Worm (Caenorhabditis elegans): Measurements from ENCODE around the gene F57C12.6.

The F57C12.6 gene

ce11 chrX:524498-524897, 29.3 kb downstream of the F57C12.6 start:
- TF ChIP-seq nhr-28 (tag; optimal IDR thresholded peaks at IDR 0.05) = no peak
- TF ChIP-seq unc-62 (GFP tag; optimal IDR thresholded peaks at IDR 0.05) = no peak
- no peak for TF ChIP-seq mep-1 (tag; optimal IDR thresholded peaks at IDR 0.05)
- TF ChIP-seq tbx-8 (GFP tag; optimal IDR thresholded peaks at IDR 0.05) = no peak
- no peak for TF ChIP-seq lin-13 (tag; optimal IDR thresholded peaks at IDR 0.05)
- no peak for TF ChIP-seq cnd-1 (tag; optimal IDR thresholded peaks at IDR 0.05)
- no peak for TF ChIP-seq hlh-1 (tag; optimal IDR thresholded peaks at IDR 0.05)
- no peak for TF ChIP-seq lin-32 (GFP tag; optimal IDR thresholded peaks at IDR 0.05)
- TF ChIP-seq sptf-1 (tag; optimal IDR thresholded peaks at IDR 0.05) = no peak
- TF ChIP-seq nhr-76 (tag; optimal IDR thresholded peaks at IDR 0.05) = no peak
- TF ChIP-seq M03D4.4 (tag; optimal IDR thresholded peaks at IDR 0.05) = no peak
- no peak for TF ChIP-seq drap-1 (GFP tag; optimal IDR thresholded peaks at IDR 0.05)

- TF ChIP-seq blmp-1 (tag; optimal IDR thresholded peaks at IDR 0.05) = no peak
- no peak for TF ChIP-seq ztf-11 (tag; optimal IDR thresholded peaks at IDR 0.05)
- no peak for TF ChIP-seq cnd-1 (tag; optimal IDR thresholded peaks at IDR 0.05)
These were observed 32.9 kb downstream of the F57C12.6 start, which contains the start of gene B0310.3 for ce11 chrX:520881-521280. Gene B0310.3 (minus strand): TSS chrX:520981.

- no peak for TF ChIP-seq pha-4 (tag; optimal IDR thresholded peaks at IDR 0.05)
- TF ChIP-seq cnd-1 (tag; optimal IDR thresholded peaks at IDR 0.05) = no peak
- no peak for TF ChIP-seq unc-39 (tag; optimal IDR thresholded peaks at IDR 0.05)
- TF ChIP-seq ceh-39 (tag; optimal IDR thresholded peaks at IDR 0.05) = no peak
- no peak for TF ChIP-seq unc-120 (tag; optimal IDR thresholded peaks at IDR 0.05; ENCODE audit: poor library complexity, severe bottlenecking)
- no peak for TF ChIP-seq blmp-1 (tag; optimal IDR thresholded peaks at IDR 0.05)
- TF ChIP-seq hlh-1 (tag; optimal IDR thresholded peaks at IDR 0.05) = no peak
- TF ChIP-seq ces-1 (GFP tag; optimal IDR thresholded peaks at IDR 0.05) = no peak
- no peak for TF ChIP-seq nhr-28 (tag; optimal IDR thresholded peaks at IDR 0.05)
- no peak for TF ChIP-seq nhr-2 (tag; optimal IDR thresholded peaks at IDR 0.05)
- TF ChIP-seq drap-1 (GFP tag; optimal IDR thresholded peaks at IDR 0.05) = no peak
- no peak for TF ChIP-seq nhr-76 (tag; optimal IDR thresholded peaks at IDR 0.05)
- no peak for TF ChIP-seq nhr-12 (tag; optimal IDR thresholded peaks at IDR 0.05)
- no peak for TF ChIP-seq mep-1 (tag; optimal IDR thresholded peaks at IDR 0.05)
- no peak for TF ChIP-seq sem-2 (GFP tag; optimal IDR thresholded peaks at IDR 0.05)
- TF ChIP-seq lsy-2 (tag; optimal IDR thresholded peaks at IDR 0.05) = no peak
- TF ChIP-seq ztf-11 (tag; optimal IDR thresholded peaks at IDR 0.05) = no peak
- no peak for TF ChIP-seq sptf-1 (tag; optimal IDR thresholded peaks at IDR 0.05)
These were observed 39.8 kb downstream of the F57C12.6 start for ce11 chrX:514023-514422.

ce11 chrX:506848-507247, 46.9 kb downstream of the F57C12.6 start, which contains the start of gene B0310.2:
Gene B0310.2 (minus strand): TSS chrX:506948.
- no peak for TF ChIP-seq drap-1 (GFP tag; optimal IDR thresholded peaks at IDR 0.05)
- TF ChIP-seq nhr-237 (tag; optimal IDR thresholded peaks at IDR 0.05) = no peak
- TF ChIP-seq flh-1 (GFP tag; optimal IDR thresholded peaks at IDR 0.05) = no peak
- no peak for TF ChIP-seq hlh-1 (tag; optimal IDR thresholded peaks at IDR 0.05)
- no peak for TF ChIP-seq ceh-43 (GFP tag; optimal IDR thresholded peaks at IDR 0.05)

- TF ChIP-seq hlh-1 (tag; optimal IDR thresholded peaks at IDR 0.05) = no peak
- TF ChIP-seq ztf-11 (tag; optimal IDR thresholded peaks at IDR 0.05) = no peak
- TF ChIP-seq tbx-8 (GFP tag; optimal IDR thresholded peaks at IDR 0.05) = no peak
- TF ChIP-seq nhr-2 (tag; optimal IDR thresholded peaks at IDR 0.05) = no peak
- TF ChIP-seq unc-62 (GFP tag; optimal IDR thresholded peaks at IDR 0.05) = no peak
- no peak for TF ChIP-seq ceh-83 (GFP tag; optimal IDR thresholded peaks at IDR 0.05)
- TF ChIP-seq sem-2 (GFP tag; optimal IDR thresholded peaks at IDR 0.05) = no peak
- TF ChIP-seq ceh-43 (GFP tag; optimal IDR thresholded peaks at IDR 0.05) = no peak
These were observed 48.8 kb downstream of the F57C12.6 start for ce11 chrX:505014-505413.

- TF ChIP-seq unc-120 (tag; optimal IDR thresholded peaks at IDR 0.05; ENCODE audit: poor library complexity, severe bottlenecking) (no peak), lin-13 (tag; optimal IDR thresholded peaks at IDR 0.05) (no peak), zip-8 (tag; optimal IDR thresholded peaks at IDR 0.05) (no peak), elt-3 (tag; optimal IDR thresholded peaks at IDR 0.05) (no peak), nhr-2 (tag; optimal IDR thresholded peaks at IDR 0.05) (no peak), tbx-8 (GFP tag; optimal IDR thresholded peaks at IDR 0.05) (no peak), M03D4.4 (tag; optimal IDR thresholded peaks at IDR 0.05) (no peak), pha-4 (tag; optimal IDR thresholded peaks at IDR 0.05) (no peak), ztf-11 (tag; optimal IDR thresholded peaks at IDR 0.05) (no peak), lsy-2 (tag; optimal IDR thresholded peaks at IDR 0.05) (peak; percentile 43), lin-32 (GFP tag; optimal IDR thresholded peaks at IDR 0.05) (no peak), nhr-12 (tag; optimal IDR thresholded peaks at IDR 0.05) (no peak), elt-1 (tag; optimal IDR thresholded peaks at IDR 0.05; ENCODE audit: borderline replicate concordance, insufficient read depth) (peak; percentile 40)
These were observed 49.5 kb downstream of the F57C12.6 start for ce11 chrX:504046-504843.
